Worm (Caenorhabditis elegans): Measurements from ENCODE around the gene srg-48.

The srg-48 gene

ce11 chrIV:7083382-7083784 is 11.2 kb downstream of the srg-48 start, which contains the start of gene Y43B11AR.3 (continued):
- TF ChIP-seq F52B5.7 (tag; optimal IDR thresholded peaks at IDR 0.05) = peak; percentile 91
- TF ChIP-seq egl-18 (GFP tag; IDR thresholded peaks at IDR 0.05) = no peak
- peak; percentile 55; the same call in 1 of the 2 replicates for TF ChIP-seq D2030.7 (GFP tag; IDR thresholded peaks at IDR 0.05)
- TF ChIP-seq madf-6 (GFP tag; IDR thresholded peaks at IDR 0.05) = peak; percentile 90
- TF ChIP-seq fkh-3 (tag; optimal IDR thresholded peaks at IDR 0.05) = no peak
- peak; percentile 40 for TF ChIP-seq ceh-79 (tag; optimal IDR thresholded peaks at IDR 0.05)
- TF ChIP-seq ztf-28 (GFP tag; IDR thresholded peaks at IDR 0.05) = no peak
- TF ChIP-seq K12H6.12 (tag; optimal IDR thresholded peaks at IDR 0.05) = no peak
- TF ChIP-seq athp-1 (tag; optimal IDR thresholded peaks at IDR 0.05) = peak; percentile 83
- peak; percentile 74 for TF ChIP-seq mes-4 (tag; optimal IDR thresholded peaks at IDR 0.05)
- TF ChIP-seq ztf-6 (GFP tag; IDR thresholded peaks at IDR 0.05) = no peak
- TF ChIP-seq snpc-1.1 (tag; optimal IDR thresholded peaks at IDR 0.05; ENCODE audit: insufficient read depth) = peak; percentile 80
- TF ChIP-seq egrh-3 (GFP tag; IDR thresholded peaks at IDR 0.05) = no peak
- TF ChIP-seq mel-28 (tag; optimal IDR thresholded peaks at IDR 0.05; ENCODE audit: borderline replicate concordance) = no peak
- TF ChIP-seq sptf-2 (GFP tag; optimal IDR thresholded peaks at IDR 0.05) = peak; percentile 46
- peak; percentile 86 for TF ChIP-seq Y79H2A.3 (GFP tag; conservative IDR thresholded peaks at IDR 0.05)
- no peak for TF ChIP-seq zfh-2 (GFP tag; conservative IDR thresholded peaks at IDR 0.05)
- no peak for TF ChIP-seq cebp-1 (GFP tag; IDR thresholded peaks at IDR 0.05)
- TF ChIP-seq cebp-1 (tag; optimal IDR thresholded peaks at IDR 0.05) = peak; percentile 73
- no peak for TF ChIP-seq nfya-2 (GFP tag; IDR thresholded peaks at IDR 0.05)
- TF ChIP-seq nhr-120 (GFP tag; IDR thresholded peaks at IDR 0.05) = no peak
- no peak; the same call in none of the 2 replicates for TF ChIP-seq Y56A3A.18 (GFP tag; IDR thresholded peaks at IDR 0.05)
- no peak for TF ChIP-seq F57A8.1 (GFP tag; optimal IDR thresholded peaks at IDR 0.05)
- TF ChIP-seq gei-17 (GFP tag; optimal IDR thresholded peaks at IDR 0.05) = no peak
- TF ChIP-seq lin-40 (tag; optimal IDR thresholded peaks at IDR 0.05) = no peak
- TF ChIP-seq nhr-90 (tag; optimal IDR thresholded peaks at IDR 0.05) = peak; percentile 20
- no peak for TF ChIP-seq C06A6.2 (GFP tag; conservative IDR thresholded peaks at IDR 0.05)
- no peak for TF ChIP-seq ZK185.1 (tag; optimal IDR thresholded peaks at IDR 0.05; ENCODE audit: poor library complexity, severe bottlenecking)
- peak; percentile 78 for TF ChIP-seq pbrm-1 (GFP tag; IDR thresholded peaks at IDR 0.05)
- peak; percentile 40 for TF ChIP-seq dpff-1 (tag; optimal IDR thresholded peaks at IDR 0.05)
- TF ChIP-seq F49E8.2 (tag; optimal IDR thresholded peaks at IDR 0.05; ENCODE audit: insufficient read depth) = peak; percentile 98
- peak; percentile 80 for TF ChIP-seq B0035.1 (tag; optimal IDR thresholded peaks at IDR 0.05)
- TF ChIP-seq ztf-3 (GFP tag; optimal IDR thresholded peaks at IDR 0.05) = no peak
- peak; percentile 74; the same call in 1 of the 2 replicates for TF ChIP-seq ztf-25 (GFP tag; IDR thresholded peaks at IDR 0.05)
- TF ChIP-seq B0019.2 (GFP tag; conservative IDR thresholded peaks at IDR 0.05) = peak; percentile 74; the same call in 1 of the 2 replicates
- peak; percentile 74 for TF ChIP-seq snpc-1.3 (tag; optimal IDR thresholded peaks at IDR 0.05; ENCODE audit: insufficient read depth)
- TF ChIP-seq tbx-9 (tag; optimal IDR thresholded peaks at IDR 0.05; ENCODE audit: borderline replicate concordance) = no peak
- TF ChIP-seq F33H1.4 (GFP tag; IDR thresholded peaks at IDR 0.05) = peak; percentile 65
- TF ChIP-seq rpc-1 (optimal IDR thresholded peaks at IDR 0.05) = no peak
- TF ChIP-seq rpc-1 (tag; optimal IDR thresholded peaks at IDR 0.05) = peak; percentile 11
- TF ChIP-seq lsy-27 (tag; optimal IDR thresholded peaks at IDR 0.05; ENCODE audit: borderline replicate concordance, insufficient read depth) = no peak
- no peak for TF ChIP-seq lag-1 (GFP tag; IDR thresholded peaks at IDR 0.05)
- TF ChIP-seq unc-130 (GFP tag; optimal IDR thresholded peaks at IDR 0.05) = peak; percentile 86
- TF ChIP-seq pha-4 (tag; optimal IDR thresholded peaks at IDR 0.05) = no peak
- no peak for TF ChIP-seq F23B12.7 (tag; optimal IDR thresholded peaks at IDR 0.05; ENCODE audit: insufficient read depth)
- no peak for TF ChIP-seq F55B11.4 (tag; optimal IDR thresholded peaks at IDR 0.05; ENCODE audit: borderline replicate concordance, insufficient read depth)
- peak; percentile 46 for TF ChIP-seq madf-8 (GFP tag; conservative IDR thresholded peaks at IDR 0.05)
- no peak for TF ChIP-seq Y67H2A.10 (GFP tag; conservative IDR thresholded peaks at IDR 0.05)

Measured in whole organism, young adult.